Worm (Caenorhabditis elegans): ENCODE measurements around the gene cpg-18.

cpg-18 gene

ce11 chrIV:5762770-5763169, 27.9 kb downstream of the cpg-18 start (continued):
- TF ChIP-seq hmg-1.1 (GFP tag; IDR thresholded peaks at IDR 0.05), result no peak
- TF ChIP-seq snpc-4 (tag; optimal IDR thresholded peaks at IDR 0.05), result no peak
- no peak for TF ChIP-seq lin-15B (tag; optimal IDR thresholded peaks at IDR 0.05)
- TF ChIP-seq mxl-2 (GFP tag; conservative IDR thresholded peaks at IDR 0.05), result peak; percentile 71; the same call in 1 of the 2 replicates
- peak; percentile 85 for TF ChIP-seq dmd-6 (GFP tag; IDR thresholded peaks at IDR 0.05)
- TF ChIP-seq tag-97 (GFP tag; IDR thresholded peaks at IDR 0.05), result no peak
- no peak for TF ChIP-seq nhr-237 (tag; optimal IDR thresholded peaks at IDR 0.05)
- TF ChIP-seq lsy-2 (tag; optimal IDR thresholded peaks at IDR 0.05), result no peak
- TF ChIP-seq F10B5.3 (tag; optimal IDR thresholded peaks at IDR 0.05), result no peak
- TF ChIP-seq pqm-1 (tag; optimal IDR thresholded peaks at IDR 0.05), result peak; percentile 4
- TF ChIP-seq dve-1 (tag; optimal IDR thresholded peaks at IDR 0.05; ENCODE audit: insufficient read depth), result peak; percentile 72
- TF ChIP-seq mdl-1 (tag; optimal IDR thresholded peaks at IDR 0.05), result peak; percentile 9 to 49
- no peak for TF ChIP-seq zfp-2 (tag; optimal IDR thresholded peaks at IDR 0.05)
- no peak for TF ChIP-seq pha-4 (GFP tag; IDR thresholded peaks at IDR 0.05)
- no peak for TF ChIP-seq pha-4 (tag; optimal IDR thresholded peaks at IDR 0.05)
- no peak for TF ChIP-seq ZK546.5 (tag; optimal IDR thresholded peaks at IDR 0.05)
- no peak for TF ChIP-seq fos-1 (tag; optimal IDR thresholded peaks at IDR 0.05)
- TF ChIP-seq php-3 (GFP tag; IDR thresholded peaks at IDR 0.05), result no peak
- TF ChIP-seq lin-1 (GFP tag; IDR thresholded peaks at IDR 0.05), result 0 out of 2 replicates have a peak, but pooled peaks have one; percentile 52
- no peak for TF ChIP-seq zip-2 (tag; optimal IDR thresholded peaks at IDR 0.05)
- peak; percentile 24 for TF ChIP-seq nhr-102 (tag; optimal IDR thresholded peaks at IDR 0.05)
- TF ChIP-seq F49E8.2 (tag; optimal IDR thresholded peaks at IDR 0.05; ENCODE audit: borderline replicate concordance), result no peak
- no peak for TF ChIP-seq rbr-2 (tag; optimal IDR thresholded peaks at IDR 0.05)
- no peak for TF ChIP-seq set-16 (GFP tag; IDR thresholded peaks at IDR 0.05)
- no peak for TF ChIP-seq aly-2 (tag; optimal IDR thresholded peaks at IDR 0.05)
- TF ChIP-seq zag-1 (tag; optimal IDR thresholded peaks at IDR 0.05), result no peak
- TF ChIP-seq nhr-10 (tag; optimal IDR thresholded peaks at IDR 0.05), result peak; percentile 40
- no peak for TF ChIP-seq daf-19 (GFP tag; conservative IDR thresholded peaks at IDR 0.05)
- no peak for TF ChIP-seq cey-2 (tag; optimal IDR thresholded peaks at IDR 0.05; ENCODE audit: borderline replicate concordance, insufficient read depth)
- no peak for TF ChIP-seq nhr-111 (GFP tag; optimal IDR thresholded peaks at IDR 0.05)
- peak in 1 of 2 experiments; percentile 34 for TF ChIP-seq unc-62 (GFP tag; optimal IDR thresholded peaks at IDR 0.05 in 1 of 2)
- no peak for TF ChIP-seq unc-62 (tag; optimal IDR thresholded peaks at IDR 0.05)
- TF ChIP-seq zip-11 (GFP tag; IDR thresholded peaks at IDR 0.05), result no peak
- TF ChIP-seq lin-38 (GFP tag; IDR thresholded peaks at IDR 0.05), result no peak
- TF ChIP-seq hlh-30 (tag; optimal IDR thresholded peaks at IDR 0.05; ENCODE audit: insufficient read depth), result peak; percentile 58
- no peak for TF ChIP-seq lir-3 (tag; optimal IDR thresholded peaks at IDR 0.05)
- TF ChIP-seq daf-12 (tag; optimal IDR thresholded peaks at IDR 0.05), result no peak
- no peak for TF ChIP-seq mxl-3 (GFP tag; optimal IDR thresholded peaks at IDR 0.05)
- TF ChIP-seq nhr-76 (tag; optimal IDR thresholded peaks at IDR 0.05), result no peak
- no peak for TF ChIP-seq nhr-25 (tag; optimal IDR thresholded peaks at IDR 0.05; ENCODE audit: borderline replicate concordance, insufficient read depth)
- TF ChIP-seq saeg-2 (GFP tag; IDR thresholded peaks at IDR 0.05), result no peak
- peak; percentile 2 for TF ChIP-seq dpl-1 (GFP tag; optimal IDR thresholded peaks at IDR 0.05)
- no peak for TF ChIP-seq T26A8.4 (GFP tag; IDR thresholded peaks at IDR 0.05)
- TF ChIP-seq ctbp-1 (GFP tag; IDR thresholded peaks at IDR 0.05), result no peak
